Worm (Caenorhabditis elegans) whole organism, L4/young adult: ENCODE results near the gene ttr-41.

Experiments used
- W03F9.2 ChIP-seq: fragments of 150-350 bp; optimal IDR thresholded peaks from 2 replicates; lab custom pipeline; 2014; ENCODE audit warnings: missing biosample characterization, missing genetic modification characterization
- dao-5 ChIP-seq: sonication (generic microtip); optimal IDR thresholded peaks from 2 replicates; lab custom pipeline; 2016; ENCODE audit warnings: missing genotype, missing genetic modification characterization, moderate library complexity, missing compliant biosample characterization
- him-1 ChIP-seq: sonication (generic microtip); optimal IDR thresholded peaks from 2 replicates; lab custom pipeline; 2016; ENCODE audit warnings: missing genotype, missing genetic modification reagents, missing genetic modification characterization, missing compliant biosample characterization

ttr-41 gene

DNA sequence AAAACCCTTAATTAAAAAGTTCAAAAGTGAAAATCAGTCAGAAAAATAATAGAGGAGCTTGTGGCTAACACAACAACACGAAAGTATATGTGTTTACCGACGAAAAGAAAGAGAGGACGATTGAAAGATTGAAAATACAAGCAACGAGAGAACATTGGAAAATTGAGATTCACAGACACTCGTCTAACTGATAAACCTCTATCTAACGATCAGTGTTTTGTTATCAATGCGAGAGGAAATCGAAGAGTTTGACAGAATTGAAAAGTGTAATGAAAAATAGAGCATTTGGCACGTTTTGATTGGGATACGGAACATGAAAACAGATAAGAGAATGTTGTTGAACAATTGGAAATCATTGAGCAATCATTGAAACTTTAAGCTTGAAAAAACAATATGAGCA lies 1.0 kb upstream of the ttr-41 start:
- TF ChIP-seq W03F9.2 (tag; lab: Kevin White, UChicago) (peak; percentile 29), dao-5 (tag; lab: Kevin White, UChicago) (no peak)

DNA sequence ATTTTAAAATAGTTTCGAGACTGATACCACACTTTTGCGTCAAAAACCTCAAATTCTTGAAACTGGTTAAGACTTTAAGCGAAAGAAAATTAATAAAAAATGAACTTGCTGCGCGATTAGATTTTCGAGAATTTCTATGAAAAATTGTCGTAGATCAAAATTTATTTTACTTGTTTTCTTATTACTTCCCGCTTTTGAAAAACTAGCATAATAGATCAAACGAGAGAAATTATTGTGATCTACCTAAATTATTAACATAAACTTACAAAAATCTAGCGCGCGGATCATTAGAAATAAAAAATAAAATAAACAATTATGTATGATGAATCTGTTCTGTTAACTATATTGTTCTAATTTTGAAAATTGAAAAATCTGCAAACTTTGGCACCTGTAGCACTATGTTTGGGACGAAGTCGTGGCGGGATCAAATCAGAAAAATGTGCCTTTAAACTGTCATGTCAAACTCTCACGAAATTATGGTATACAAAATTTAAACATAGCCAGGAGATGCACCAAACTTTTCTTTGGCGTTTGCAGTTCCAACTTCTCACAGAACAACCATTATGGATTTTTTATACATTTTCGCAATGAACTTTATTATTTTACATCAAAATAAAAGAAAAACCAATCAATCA lies 802 bp downstream of the ttr-41 start:
- TF ChIP-seq dao-5 (tag; lab: Kevin White, UChicago) (no peak), W03F9.2 (tag; lab: Kevin White, UChicago) (no peak), him-1 (no peak)

DNA sequence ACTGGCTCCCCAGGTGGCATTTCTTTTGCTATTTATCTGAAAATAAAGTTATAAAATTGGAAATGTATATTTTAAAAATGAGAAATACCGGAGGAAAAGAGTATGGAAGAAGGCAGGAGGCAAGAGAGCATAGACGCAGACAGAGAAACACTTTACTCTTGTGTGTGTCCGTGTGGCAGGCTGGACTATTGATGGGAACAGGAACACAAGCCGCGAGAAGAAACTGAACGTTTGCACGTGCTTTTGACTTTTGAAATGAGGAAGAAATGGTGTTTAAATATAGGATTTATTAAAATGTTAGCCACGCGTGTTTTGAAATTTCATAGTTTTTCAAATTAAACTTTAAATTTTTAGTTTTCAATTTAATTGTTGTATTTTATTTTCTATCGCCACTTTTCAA lies 1.5 kb downstream of the ttr-41 start, which contains the start of gene F10G7.10:
F10G7.10 (minus strand) TSS at position 145 of the 400 bp plus-strand sequence.
- no peak for TF ChIP-seq dao-5 (tag; lab: Kevin White, UChicago)
- TF ChIP-seq W03F9.2 (tag; lab: Kevin White, UChicago): peak; percentile 54
- TF ChIP-seq him-1: no peak

DNA sequence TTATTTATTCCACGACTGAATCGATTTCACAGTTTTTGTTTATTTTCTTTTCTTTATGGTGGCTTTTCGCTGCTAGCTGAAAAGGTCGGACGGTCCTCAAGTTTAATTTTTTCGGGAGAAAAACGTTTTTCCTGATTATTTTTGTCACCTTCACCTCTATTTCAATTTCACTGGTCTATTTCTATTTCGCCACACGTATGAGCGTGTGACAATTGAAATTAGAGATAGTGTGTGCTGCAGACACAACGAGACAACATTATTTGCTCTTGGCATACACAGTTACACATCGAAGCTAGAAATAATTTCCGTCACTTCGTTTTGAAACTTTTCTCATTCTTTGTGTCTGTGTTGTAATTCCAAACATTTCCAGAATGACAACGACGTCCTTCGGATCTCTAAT lies 12.0 kb downstream of the ttr-41 start, which contains the start of gene F41C3.8:
F41C3.8 (plus strand) TSS at position 371 of the 400 bp plus-strand sequence.
- TF ChIP-seq W03F9.2 (tag; lab: Kevin White, UChicago) (no peak), dao-5 (tag; lab: Kevin White, UChicago) (no peak), him-1 (no peak)

DNA sequence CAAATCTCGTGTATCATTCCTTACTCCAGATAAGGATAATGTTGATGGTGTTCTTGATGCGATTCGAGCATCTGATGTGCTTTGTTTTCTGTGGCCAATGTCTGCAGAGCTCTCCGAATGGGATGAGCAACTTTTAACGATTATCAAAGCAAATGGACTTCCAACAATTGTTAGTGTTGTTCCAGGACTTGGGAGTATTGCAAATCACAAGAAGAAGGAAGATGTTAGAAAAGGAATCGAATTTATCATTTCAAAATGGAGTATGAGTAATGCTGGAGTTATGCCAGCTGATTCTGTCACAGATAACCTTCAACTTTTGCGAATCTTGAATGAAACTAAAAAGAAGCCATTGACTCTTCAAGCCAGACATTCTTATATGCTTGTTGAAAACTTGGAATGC lies 16.9 kb downstream of the ttr-41 start:
- TF ChIP-seq W03F9.2 (tag; lab: Kevin White, UChicago): no peak
- TF ChIP-seq him-1: no peak
- TF ChIP-seq dao-5 (tag; lab: Kevin White, UChicago): no peak

DNA sequence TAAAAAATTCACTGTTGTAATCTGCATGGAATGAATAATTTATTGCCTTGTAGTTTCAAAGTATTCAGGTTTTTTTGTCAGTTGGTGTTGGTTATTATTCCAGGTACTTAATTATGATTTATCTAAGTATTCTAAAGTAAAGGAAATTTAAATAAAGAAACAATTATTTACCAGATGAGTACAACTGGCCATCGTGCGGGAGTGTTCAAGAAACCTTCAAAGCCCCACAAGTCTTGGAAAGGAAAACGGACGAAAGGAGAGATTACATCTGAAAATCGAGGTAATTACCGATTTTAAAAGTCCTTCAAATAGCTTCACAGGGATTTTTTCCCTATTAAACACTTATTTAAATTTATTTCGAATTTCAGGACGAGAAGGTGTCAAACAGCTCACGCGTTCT lies 17.5 kb downstream of the ttr-41 start, which contains the start of gene tag-151:
tag-151 (plus strand) TSS at position 158 of the 400 bp plus-strand sequence.
- TF ChIP-seq him-1: no peak
- TF ChIP-seq dao-5 (tag; lab: Kevin White, UChicago): no peak
- TF ChIP-seq W03F9.2 (tag; lab: Kevin White, UChicago): no peak

DNA sequence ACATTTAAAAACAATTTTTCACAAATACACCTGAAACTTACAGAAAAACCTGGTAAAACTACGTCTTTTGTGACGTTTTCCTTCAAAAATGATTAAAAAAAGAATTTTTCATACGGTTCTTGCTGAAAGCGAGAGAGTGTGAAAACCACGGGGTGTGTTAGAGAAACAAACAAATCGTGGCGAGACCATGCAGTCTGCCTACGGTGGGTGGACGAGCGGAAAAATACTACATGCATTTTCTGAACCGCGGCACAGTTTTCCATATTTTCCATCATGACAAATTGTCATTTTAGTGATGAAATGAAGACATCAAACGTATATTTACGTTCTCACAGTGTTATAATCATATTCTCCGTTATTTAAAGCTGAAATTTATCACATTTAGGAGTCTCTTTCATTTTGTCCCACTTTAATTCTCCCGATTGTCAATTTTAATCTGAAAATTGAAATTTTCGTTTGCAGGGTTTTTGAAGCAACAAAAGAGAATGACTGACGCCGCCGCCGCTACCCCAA lies 21.3 kb downstream of the ttr-41 start, which contains the start of the genes F10G7.9 and tsn-1:
F10G7.9 (minus strand) TSS at position 127 of the 513 bp plus-strand sequence.
tsn-1 (plus strand) TSS at position 463 of the 513 bp plus-strand sequence.
- TF ChIP-seq dao-5 (tag; lab: Kevin White, UChicago) (no peak), W03F9.2 (tag; lab: Kevin White, UChicago) (peak; percentile 88), him-1 (no peak)

DNA sequence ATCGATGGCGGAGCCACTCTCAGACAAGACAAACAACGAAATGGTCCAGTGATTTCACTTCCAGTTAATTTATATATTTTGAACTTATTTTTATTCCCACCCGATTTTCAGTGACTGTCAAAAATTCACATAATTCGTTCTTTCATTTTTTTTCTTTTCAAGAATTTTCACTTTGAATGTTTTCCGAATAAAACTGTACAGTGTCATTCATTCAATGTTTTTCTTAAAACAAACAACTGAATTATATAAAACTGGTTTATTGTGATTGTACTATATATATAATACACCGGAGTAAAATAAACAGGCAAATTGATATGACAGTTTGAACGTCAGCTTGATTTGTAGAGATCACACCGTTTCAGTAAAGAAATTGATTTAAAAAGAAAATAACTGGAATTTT lies 24.7 kb downstream of the ttr-41 start:
- no peak for TF ChIP-seq dao-5 (tag; lab: Kevin White, UChicago)
- no peak for TF ChIP-seq W03F9.2 (tag; lab: Kevin White, UChicago)
- TF ChIP-seq him-1: no peak

DNA sequence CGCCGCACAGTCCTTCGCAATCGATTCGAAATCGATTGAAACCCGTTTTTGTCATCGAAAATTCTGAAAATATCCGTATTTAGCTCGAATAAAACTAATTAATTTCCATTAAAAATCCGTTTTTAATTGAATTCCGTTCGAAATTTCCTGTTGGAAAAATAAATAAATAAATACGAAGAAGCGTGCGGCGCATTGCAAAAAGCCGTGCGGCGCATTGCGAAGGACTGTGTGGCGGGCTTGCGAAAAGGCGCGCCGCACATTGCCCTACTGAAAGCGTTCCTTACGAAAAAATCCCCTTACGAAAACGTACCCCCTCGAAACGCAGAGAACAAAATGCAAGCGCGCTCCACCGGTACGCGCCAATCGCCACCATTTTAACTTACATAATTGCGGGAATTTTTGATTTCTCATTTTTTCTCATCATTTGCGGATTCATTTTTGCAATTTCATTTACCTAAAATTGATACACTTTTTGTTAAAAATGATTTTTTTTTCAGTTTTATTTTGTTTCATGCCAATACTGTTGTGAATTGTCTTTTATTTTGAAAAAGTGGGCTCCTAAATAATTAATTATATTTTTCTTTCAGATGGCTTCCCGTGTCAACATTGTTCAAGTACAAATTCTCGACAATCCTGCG lies 26.1 kb downstream of the ttr-41 start, which contains the start of gene unc-85:
unc-85 (plus strand) TSS at position 588 of the 638 bp plus-strand sequence.
- TF ChIP-seq him-1: peak; percentile 34
- peak; percentile 8 for TF ChIP-seq W03F9.2 (tag; lab: Kevin White, UChicago)

DNA sequence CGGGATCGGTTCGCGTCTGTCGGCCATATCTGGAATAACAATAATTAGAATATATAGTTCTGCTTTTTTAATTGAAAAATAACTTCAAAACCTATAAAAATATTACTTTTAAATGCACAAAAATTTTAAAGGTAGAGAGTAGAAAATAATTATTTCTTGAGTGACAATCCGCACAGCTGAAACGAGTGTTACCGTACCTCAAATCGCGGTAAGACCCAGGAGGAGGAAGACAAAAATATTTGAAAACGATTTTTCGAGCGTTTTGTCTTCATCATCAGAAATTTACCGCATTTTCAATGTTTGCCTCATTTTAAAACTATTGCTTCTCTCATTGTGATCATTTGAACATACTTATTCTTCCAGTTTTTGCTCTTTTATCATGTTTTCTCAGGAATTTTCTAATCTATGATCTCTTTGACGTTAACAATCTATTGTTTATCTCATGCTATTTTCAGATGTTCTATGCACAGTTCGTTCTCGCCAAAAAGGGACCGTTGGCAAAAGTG lies 29.4 kb downstream of the ttr-41 start, which contains the start of the genes rpn-5 and scc-1:
rpn-5 (minus strand) TSS at position 162 of the 506 bp plus-strand sequence.
scc-1 (plus strand) TSS at position 456 of the 506 bp plus-strand sequence.
- peak; percentile 61 for TF ChIP-seq W03F9.2 (tag; lab: Kevin White, UChicago)
- TF ChIP-seq dao-5 (tag; lab: Kevin White, UChicago): no peak

DNA sequence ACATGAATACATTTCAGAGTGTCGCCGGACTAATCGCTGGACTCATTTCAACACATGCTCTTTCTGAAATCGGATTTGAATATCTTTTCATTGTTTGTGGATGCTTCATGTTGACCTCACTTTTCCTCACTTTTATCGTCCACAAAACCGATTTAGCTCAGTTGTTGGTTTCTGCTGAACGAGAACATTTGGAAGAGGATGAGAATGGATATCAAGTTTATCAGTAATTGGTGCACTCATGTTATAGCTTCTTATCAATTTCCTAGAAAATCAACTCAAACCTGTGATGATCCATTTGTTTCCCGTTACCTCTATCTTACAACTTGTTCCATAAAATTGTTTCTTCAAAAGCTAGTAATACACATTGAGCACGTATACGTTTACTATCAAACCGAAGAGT lies 31.6 kb downstream of the ttr-41 start:
- TF ChIP-seq W03F9.2 (tag; lab: Kevin White, UChicago) (no peak), him-1 (no peak), dao-5 (tag; lab: Kevin White, UChicago) (no peak)

DNA sequence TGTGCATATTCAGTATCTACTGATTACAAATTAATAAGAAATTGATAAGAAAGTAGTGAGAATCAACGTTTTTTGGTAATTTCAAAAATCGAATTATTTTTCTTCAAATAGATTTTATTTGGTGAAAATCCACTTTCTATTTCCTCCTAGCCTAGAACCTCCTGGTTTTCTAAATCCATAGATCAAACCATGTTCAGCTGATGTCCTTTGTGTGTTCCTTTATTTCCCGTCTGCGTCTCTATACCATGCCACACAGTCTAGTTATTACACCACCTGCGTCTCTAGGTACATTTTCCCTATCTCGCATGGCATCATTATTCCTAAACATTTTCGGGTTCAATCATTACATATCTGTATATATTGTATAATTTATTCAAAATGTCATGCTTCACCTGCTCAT lies 34.5 kb downstream of the ttr-41 start, which contains the start of gene F10G7.5:
F10G7.5 (plus strand) TSS at position 286 of the 400 bp plus-strand sequence.
- TF ChIP-seq him-1 (no peak), W03F9.2 (tag; lab: Kevin White, UChicago) (no peak), dao-5 (tag; lab: Kevin White, UChicago) (no peak)

DNA sequence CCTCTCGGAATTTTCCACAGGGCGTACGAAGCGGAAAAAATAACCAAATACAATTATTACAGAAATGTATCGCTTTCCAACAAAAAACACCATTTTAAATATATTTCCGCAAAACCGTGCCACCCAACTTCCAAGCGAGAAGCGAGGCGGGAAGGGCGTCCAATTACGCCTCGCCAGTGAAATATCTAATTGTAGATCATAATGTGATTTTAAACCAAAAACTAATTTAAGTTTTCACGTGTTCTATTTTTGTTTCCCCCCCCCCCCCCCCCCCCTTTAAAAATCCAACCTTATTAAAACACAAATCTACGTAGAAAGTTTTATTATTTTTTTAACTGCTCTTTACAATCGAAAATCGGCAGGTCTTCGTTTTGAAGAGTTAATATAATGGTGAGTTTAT lies 38.2 kb downstream of the ttr-41 start, which contains the start of gene F10G7.12:
F10G7.12 (plus strand) TSS at position 301 of the 400 bp plus-strand sequence.
- TF ChIP-seq him-1: no peak
- TF ChIP-seq dao-5 (tag; lab: Kevin White, UChicago): no peak
- TF ChIP-seq W03F9.2 (tag; lab: Kevin White, UChicago): no peak
